Worm (Caenorhabditis elegans) whole organism, late embryonic: ENCODE results near the gene aps-2.
A peak's percentile ranks its signal among the peaks of the same experiment; 100 is the strongest.

Experiments used
- C08G9.2 ChIP-seq: sonication (generic microtip); optimal IDR thresholded peaks from 2 replicates; lab custom pipeline; 2016; ENCODE audit warnings: mild to moderate bottlenecking, missing genetic modification characterization, moderate library complexity, missing compliant biosample characterization
- C38D4.7 ChIP-seq: fragments of 200-800 bp; sonication (Bioruptor generic); optimal IDR thresholded peaks from 2 replicates; lab custom pipeline; 2018; ENCODE audit warnings: mild to moderate bottlenecking, missing genetic modification characterization, moderate library complexity, missing compliant biosample characterization
- K02D7.2 ChIP-seq: sonication (generic microtip); optimal IDR thresholded peaks from 2 replicates; lab custom pipeline; 2017; ENCODE audit warnings: mild to moderate bottlenecking, missing genetic modification characterization, missing compliant biosample characterization
- T23F11.4 ChIP-seq: fragments of 200-800 bp; sonication (Bioruptor generic); optimal IDR thresholded peaks from 2 replicates; lab custom pipeline; 2018; ENCODE audit warnings: mild to moderate bottlenecking, missing genetic modification characterization, missing compliant biosample characterization
- ahr-1 ChIP-seq: sonication (generic microtip); optimal IDR thresholded peaks from 2 replicates; lab custom pipeline; 2016; ENCODE audit warnings: missing genetic modification characterization, missing compliant biosample characterization
- ceh-14 ChIP-seq: sonication (generic microtip); optimal IDR thresholded peaks from 2 replicates; lab custom pipeline; 2016; ENCODE audit warnings: missing genotype, missing genetic modification characterization, missing compliant biosample characterization
- ceh-19 ChIP-seq: fragments of 200-800 bp; sonication (Bioruptor generic); optimal IDR thresholded peaks from 2 replicates; lab custom pipeline; 2018; ENCODE audit warnings: mild to moderate bottlenecking, missing genetic modification characterization, missing compliant biosample characterization
- ceh-2 ChIP-seq: sonication (generic microtip); optimal IDR thresholded peaks from 2 replicates; lab custom pipeline; 2016; ENCODE audit warnings: missing genotype, missing genetic modification characterization, missing compliant biosample characterization
- ceh-24 ChIP-seq: sonication (generic microtip); optimal IDR thresholded peaks from 2 replicates; lab custom pipeline; 2016; ENCODE audit warnings: mild to moderate bottlenecking, missing genetic modification characterization, missing compliant biosample characterization
- ceh-30 ChIP-seq: fragments of 150-350 bp; optimal IDR thresholded peaks from 2 replicates; lab custom pipeline; 2014; ENCODE audit warnings: missing biosample characterization, missing genetic modification characterization
- ceh-45 ChIP-seq: fragments of 200-800 bp; sonication (Bioruptor generic); IDR thresholded peaks from 2 replicates; pipeline ENCODE4 v1.3.6; 2022; ENCODE audit warnings: missing genetic modification reagents, missing genetic modification characterization, missing compliant biosample characterization
- ceh-6 ChIP-seq: fragments of 200-800 bp; sonication (Bioruptor generic); optimal IDR thresholded peaks from 2 replicates; lab custom pipeline; 2018; ENCODE audit warnings: mild to moderate bottlenecking, missing genetic modification characterization, missing compliant biosample characterization
- ceh-9 ChIP-seq: sonication (generic microtip); optimal IDR thresholded peaks from 2 replicates; lab custom pipeline; 2016; ENCODE audit warnings: mild to moderate bottlenecking, missing genetic modification characterization, inconsistent platforms, missing compliant biosample characterization
- che-1 ChIP-seq: sonication (generic microtip); optimal IDR thresholded peaks from 2 replicates; lab custom pipeline; 2016; ENCODE audit warnings: mild to moderate bottlenecking, missing genetic modification characterization, missing compliant biosample characterization
- dmd-4 ChIP-seq: sonication (generic microtip); optimal IDR thresholded peaks from 2 replicates; lab custom pipeline; 2016; ENCODE audit warnings: borderline replicate concordance, missing genetic modification characterization, missing compliant biosample characterization
- elt-4 ChIP-seq: sonication (generic microtip); optimal IDR thresholded peaks from 2 replicates; lab custom pipeline; 2016; ENCODE audit warnings: missing genetic modification characterization, missing compliant biosample characterization
- eyg-1 ChIP-seq: sonication (generic microtip); optimal IDR thresholded peaks from 2 replicates; lab custom pipeline; 2016; ENCODE audit warnings: missing genotype, missing genetic modification characterization, missing compliant biosample characterization
- fkh-10 ChIP-seq: fragments of 150-350 bp; optimal IDR thresholded peaks from 2 replicates; lab custom pipeline; 2014; ENCODE audit warnings: missing biosample characterization, missing genetic modification reagents, missing genetic modification characterization
- fkh-6 ChIP-seq: sonication (generic microtip); optimal IDR thresholded peaks from 2 replicates; lab custom pipeline; 2016; ENCODE audit warnings: missing genetic modification characterization, missing compliant biosample characterization
- gmeb-2 ChIP-seq: sonication (generic microtip); optimal IDR thresholded peaks from 2 replicates; lab custom pipeline; 2016; ENCODE audit warnings: missing genetic modification characterization, inconsistent platforms, missing compliant biosample characterization
- hlh-30 ChIP-seq: sonication (generic microtip); optimal IDR thresholded peaks from 2 replicates; lab custom pipeline; 2017; ENCODE audit warnings: antibody characterized with exemption, missing genetic modification characterization, missing compliant biosample characterization; ENCODE audit not compliant: insufficient read depth
- hlh-6 ChIP-seq: sonication (generic microtip); optimal IDR thresholded peaks from 2 replicates; lab custom pipeline; 2016; ENCODE audit warnings: missing genotype, missing genetic modification characterization, missing compliant biosample characterization
- hlh-8 ChIP-seq: sonication (generic microtip); optimal IDR thresholded peaks from 2 replicates; lab custom pipeline; 2016; ENCODE audit warnings: missing genotype, missing genetic modification characterization, missing compliant biosample characterization
- lim-6 ChIP-seq: sonication (generic microtip); optimal IDR thresholded peaks from 2 replicates; lab custom pipeline; 2016; ENCODE audit warnings: missing genetic modification characterization, missing compliant biosample characterization
- lin-11 ChIP-seq: fragments of 200-800 bp; sonication (Bioruptor generic); optimal IDR thresholded peaks from 2 replicates; lab custom pipeline; 2018; ENCODE audit warnings: mild to moderate bottlenecking, missing genetic modification characterization, missing compliant biosample characterization
- nfya-1 ChIP-seq: sonication (generic microtip); optimal IDR thresholded peaks from 2 replicates; lab custom pipeline; 2017; ENCODE audit warnings: missing genetic modification characterization, mild to moderate bottlenecking, missing compliant biosample characterization, antibody characterized with exemption, moderate library complexity
- nhr-232 ChIP-seq: sonication (generic microtip); optimal IDR thresholded peaks from 2 replicates; lab custom pipeline; 2016; ENCODE audit warnings: missing genetic modification characterization, missing compliant biosample characterization
- npax-4 ChIP-seq: sonication (generic microtip); optimal IDR thresholded peaks from 2 replicates; lab custom pipeline; 2016; ENCODE audit warnings: missing genetic modification characterization, missing compliant biosample characterization
- odd-2 ChIP-seq: sonication (generic microtip); optimal IDR thresholded peaks from 2 replicates; lab custom pipeline; 2017; ENCODE audit warnings: antibody characterized with exemption, mild to moderate bottlenecking, missing genetic modification characterization, missing compliant biosample characterization
- pha-4 ChIP-seq: fragments of 150-350 bp; optimal IDR thresholded peaks from 2 replicates; lab custom pipeline; 2018; ENCODE audit warnings: missing biosample characterization, missing genetic modification reagents, missing genetic modification characterization
- rnt-1 ChIP-seq: sonication (generic microtip); optimal IDR thresholded peaks from 2 replicates; lab custom pipeline; 2016; ENCODE audit warnings: missing genetic modification characterization, missing compliant biosample characterization
- sdc-2 ChIP-seq: sonication (generic microtip); optimal IDR thresholded peaks from 2 replicates; lab custom pipeline; 2016; ENCODE audit warnings: missing genotype, missing genetic modification characterization, missing compliant biosample characterization
- sox-4 ChIP-seq: sonication (generic microtip); optimal IDR thresholded peaks from 2 replicates; lab custom pipeline; 2017; ENCODE audit warnings: mild to moderate bottlenecking, missing genetic modification characterization, inconsistent platforms, missing compliant biosample characterization
- unc-3 ChIP-seq, 2 experiments: fragments of 200-800 bp in 1 of 2; sonication (Bioruptor generic) in 1 of 2; sonication (generic microtip) in 1 of 2; conservative IDR thresholded peaks in 1 of 2; optimal IDR thresholded peaks in 1 of 2; 2 replicates each; pipeline versions ENCODE4 v1.3.6 to Lab custom; 2016 to 2022; ENCODE audit warnings: missing compliant biosample characterization in 2 of 2, missing genetic modification characterization in 2 of 2, missing genetic modification reagents in 1 of 2
- unc-55 ChIP-seq: sonication (generic microtip); optimal IDR thresholded peaks from 2 replicates; lab custom pipeline; 2017; ENCODE audit warnings: missing biosample characterization, missing genetic modification reagents, missing genetic modification characterization
- unc-86 ChIP-seq: sonication (generic microtip); optimal IDR thresholded peaks from 2 replicates; lab custom pipeline; 2016; ENCODE audit warnings: missing genetic modification characterization, missing compliant biosample characterization

Gene aps-2

DNA sequence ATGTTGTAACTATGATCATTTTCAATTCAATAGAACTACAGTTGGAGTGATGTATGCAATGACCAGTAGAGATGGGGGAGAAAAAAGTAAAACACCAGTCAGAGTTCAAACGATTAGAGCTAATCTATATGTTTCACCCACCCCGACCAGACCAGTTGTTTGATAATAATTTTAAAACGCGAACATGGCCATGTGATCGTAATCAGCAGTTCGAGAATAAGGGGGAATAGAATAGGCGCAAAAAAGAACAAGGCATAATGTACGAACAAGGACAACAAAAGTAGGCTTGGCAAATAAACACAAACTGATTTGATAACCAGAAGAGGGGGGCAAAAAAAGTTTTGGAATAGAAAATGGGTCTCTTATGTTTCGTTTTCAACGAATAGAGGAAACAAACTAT is 40.0 kb downstream of the aps-2 start:
- no peak for TF ChIP-seq fkh-10 (GFP tag; lab: Kevin White, UChicago)
- no peak for TF ChIP-seq eyg-1 (tag; lab: Kevin White, UChicago)
- TF ChIP-seq npax-4 (tag; lab: Kevin White, UChicago): no peak
- TF ChIP-seq pha-4 (tag; lab: Kevin White, UChicago): no peak
- TF ChIP-seq C08G9.2 (tag; lab: Kevin White, UChicago): no peak
- TF ChIP-seq sox-4 (tag; lab: Kevin White, UChicago): no peak
- no peak for TF ChIP-seq lim-6 (tag; lab: Kevin White, UChicago)
- TF ChIP-seq C38D4.7 (GFP tag; lab: Kevin White, UChicago): no peak
- TF ChIP-seq T23F11.4: no peak
- no peak for TF ChIP-seq ceh-19
- no peak for TF ChIP-seq dmd-4 (tag; lab: Kevin White, UChicago)
- no peak for TF ChIP-seq ceh-30 (tag; lab: Kevin White, UChicago)
- no peak for TF ChIP-seq elt-4 (tag; lab: Kevin White, UChicago)
- no peak for TF ChIP-seq ceh-24 (tag; lab: Kevin White, UChicago)
- TF ChIP-seq unc-3 (GFP tag; conservative IDR thresholded peaks at IDR 0.05; lab: Robert Waterston, UW): no peak
- no peak for TF ChIP-seq unc-3 (tag; optimal IDR thresholded peaks at IDR 0.05; lab: Kevin White, UChicago)
- TF ChIP-seq hlh-30: no peak
- TF ChIP-seq odd-2 (tag; lab: Kevin White, UChicago): no peak
- no peak for TF ChIP-seq che-1 (tag; lab: Kevin White, UChicago)

ce11 chrX:4498478-4498877 is 40.4 kb downstream of the aps-2 start:
- TF ChIP-seq hlh-8: no peak
- no peak for TF ChIP-seq hlh-6 (tag; lab: Kevin White, UChicago)
- TF ChIP-seq ceh-14: no peak
- no peak for TF ChIP-seq ceh-24 (tag; lab: Kevin White, UChicago)
- peak; percentile 16 for TF ChIP-seq rnt-1 (tag; lab: Kevin White, UChicago)
- TF ChIP-seq ahr-1 (tag; lab: Kevin White, UChicago): no peak
- TF ChIP-seq C08G9.2 (tag; lab: Kevin White, UChicago): peak; percentile 21
- no peak for TF ChIP-seq ceh-9
- TF ChIP-seq unc-86 (tag; lab: Kevin White, UChicago): no peak
- TF ChIP-seq sdc-2: peak; percentile 4
- no peak for TF ChIP-seq K02D7.2 (tag; lab: Kevin White, UChicago)
- no peak for TF ChIP-seq nhr-232

ce11 chrX:4500499-4500898 is 42.4 kb downstream of the aps-2 start:
- TF ChIP-seq gmeb-2 (tag; lab: Kevin White, UChicago): no peak
- no peak for TF ChIP-seq sox-4 (tag; lab: Kevin White, UChicago)
- no peak for TF ChIP-seq odd-2 (tag; lab: Kevin White, UChicago)
- TF ChIP-seq ahr-1 (tag; lab: Kevin White, UChicago): no peak
- no peak for TF ChIP-seq nfya-1 (tag; lab: Kevin White, UChicago)
- TF ChIP-seq lin-11 (tag; lab: Kevin White, UChicago): no peak
- TF ChIP-seq unc-55 (GFP tag; lab: Kevin White, UChicago): no peak
- no peak for TF ChIP-seq elt-4 (tag; lab: Kevin White, UChicago)
- no peak for TF ChIP-seq ceh-45 (GFP tag; lab: Robert Waterston, UW)
- no peak for TF ChIP-seq unc-86 (tag; lab: Kevin White, UChicago)
- no peak for TF ChIP-seq ceh-14
- no peak for TF ChIP-seq eyg-1 (tag; lab: Kevin White, UChicago)
- TF ChIP-seq C08G9.2 (tag; lab: Kevin White, UChicago): no peak
- TF ChIP-seq C38D4.7 (GFP tag; lab: Kevin White, UChicago): no peak
- TF ChIP-seq fkh-6 (tag; lab: Kevin White, UChicago): no peak
- TF ChIP-seq rnt-1 (tag; lab: Kevin White, UChicago): no peak
- no peak for TF ChIP-seq ceh-6 (GFP tag; lab: Kevin White, UChicago)
- no peak for TF ChIP-seq fkh-10 (GFP tag; lab: Kevin White, UChicago)
- no peak for TF ChIP-seq ceh-2 (tag; lab: Kevin White, UChicago)
- TF ChIP-seq, all 69 proteins: peak for 0
